Fruit fly (Drosophila melanogaster) whole organism, wandering third instar larva: ENCODE data around the gene Polr3I.

Experiments used
- Dif ChIP-seq: fragments of 200-275, 200-300 bp; sonication (Bioruptor generic); optimal IDR thresholded peaks from 2 replicates; lab custom pipeline; 2018; ENCODE audit warnings: missing biosample characterization, missing genetic modification characterization; ENCODE audit not compliant: partially characterized antibody
- Myc ChIP-seq: fragments of >200 bp; optimal IDR thresholded peaks from 2 replicates; lab custom pipeline; 2017

DNA sequence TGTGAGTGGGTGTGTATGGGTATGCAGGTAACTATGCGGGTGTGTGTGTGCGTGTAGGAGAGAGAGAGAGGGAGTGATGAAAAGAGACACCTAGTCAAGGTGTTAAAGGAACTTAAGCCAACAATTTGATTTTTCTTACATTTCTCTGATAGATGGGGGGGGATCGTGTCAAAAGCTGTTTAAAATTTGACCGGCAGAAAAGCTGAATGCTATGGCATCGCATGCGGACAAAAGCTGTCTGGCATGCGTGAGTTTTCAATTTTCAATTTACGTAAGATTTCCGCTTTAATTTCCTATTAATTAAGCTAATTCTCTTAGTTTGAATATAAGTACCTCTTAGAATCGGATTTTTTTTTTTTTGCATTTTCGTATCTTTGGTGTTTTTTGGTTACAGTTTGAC is 44.5 kb upstream of the Polr3I start:
- TF ChIP-seq Dif (GFP tag; lab: Kevin White, UChicago), result peak; percentile 98
- no peak for TF ChIP-seq Myc (lab: Kevin White, UChicago)
